Worm (Caenorhabditis elegans) whole organism, young adult: Measurements from ENCODE around the gene pcrg-1.

ENCODE experiments used
- B0261.1 ChIP-seq: sonication (generic microtip); optimal IDR thresholded peaks from 2 replicates; lab custom pipeline; 2016; ENCODE audit warnings: mild to moderate bottlenecking, missing genetic modification characterization, moderate library complexity, missing compliant biosample characterization
- C06A6.2 ChIP-seq: fragments of 200-800 bp; sonication (Bioruptor generic); conservative IDR thresholded peaks from 2 replicates; pipeline ENCODE4 v1.3.6; 2022; ENCODE audit warnings: missing genetic modification characterization, missing compliant biosample characterization
- F37B4.10 ChIP-seq: fragments of 200-800 bp; sonication (Bioruptor generic); IDR thresholded peaks from 2 replicates; pipeline ENCODE4 v1.3.6; 2022; ENCODE audit warnings: missing genetic modification characterization, missing compliant biosample characterization
- F39B2.1 ChIP-seq: fragments of 200-800 bp; sonication (Bioruptor generic); IDR thresholded peaks from 2 replicates; pipeline ENCODE4 v1.3.6; 2022; ENCODE audit warnings: missing genetic modification reagents, missing genetic modification characterization, missing compliant biosample characterization
- F49E8.2 ChIP-seq: sonication (generic microtip); optimal IDR thresholded peaks from 3 replicates; lab custom pipeline; 2017; ENCODE audit warnings: missing genetic modification characterization, mild to moderate bottlenecking, missing compliant biosample characterization, antibody characterized with exemption, moderate library complexity; ENCODE audit not compliant: insufficient read depth
- F57A8.1 ChIP-seq: fragments of 200-800 bp; sonication (Bioruptor generic); optimal IDR thresholded peaks from 2 replicates; lab custom pipeline; 2018; ENCODE audit warnings: mild to moderate bottlenecking, missing genetic modification characterization, moderate library complexity, missing compliant biosample characterization
- Y53G8AR.9 ChIP-seq: fragments of 200-800 bp; sonication (Bioruptor generic); conservative IDR thresholded peaks from 2 replicates; pipeline ENCODE4 v1.3.6; 2022; ENCODE audit warnings: missing genetic modification reagents, missing genetic modification characterization, missing compliant biosample characterization
- Y67H2A.10 ChIP-seq: fragments of 200-800 bp; sonication (Bioruptor generic); conservative IDR thresholded peaks from 2 replicates; pipeline ENCODE4 v1.3.6; 2022; ENCODE audit warnings: missing genetic modification reagents, missing genetic modification characterization, missing compliant biosample characterization
- Y79H2A.3 ChIP-seq: fragments of 200-800 bp; sonication (Bioruptor generic); conservative IDR thresholded peaks from 2 replicates; pipeline ENCODE4 v1.3.6; 2022; ENCODE audit warnings: missing genetic modification reagents, missing genetic modification characterization, missing compliant biosample characterization
- ZK185.1 ChIP-seq: sonication (generic microtip); optimal IDR thresholded peaks from 2 replicates; lab custom pipeline; 2016; ENCODE audit warnings: mild to moderate bottlenecking, missing genetic modification characterization, missing compliant biosample characterization; ENCODE audit not compliant: poor library complexity, severe bottlenecking
- akir-1 ChIP-seq: fragments of 200-800 bp; sonication (Bioruptor generic); optimal IDR thresholded peaks from 2 replicates; lab custom pipeline; 2018; ENCODE audit warnings: mild to moderate bottlenecking, missing genetic modification characterization, moderate library complexity, missing compliant biosample characterization
- ama-1 ChIP-seq, 3 experiments: fragments of 150-350 bp in 1 of 3; sonication (generic microtip) in 2 of 3; optimal IDR thresholded peaks; 2 replicates each; lab custom pipeline; 2014 to 2018; ENCODE audit warnings: missing biosample characterization in 2 of 3, missing genetic modification characterization in 2 of 3, missing genetic modification reagents in 2 of 3
- athp-1 ChIP-seq: sonication (generic microtip); optimal IDR thresholded peaks from 2 replicates; lab custom pipeline; 2017; ENCODE audit warnings: mild to moderate bottlenecking, missing genetic modification characterization, missing compliant biosample characterization
- attf-3 ChIP-seq: fragments of 200-800 bp; sonication (Bioruptor generic); conservative IDR thresholded peaks from 2 replicates; pipeline ENCODE4 v1.3.6; 2022; ENCODE audit warnings: missing genetic modification reagents, missing genetic modification characterization, missing compliant biosample characterization
- attf-5 ChIP-seq: fragments of 200-800 bp; sonication (Bioruptor generic); optimal IDR thresholded peaks from 2 replicates; lab custom pipeline; 2018; ENCODE audit warnings: mild to moderate bottlenecking, missing genetic modification characterization, missing compliant biosample characterization
- cebp-1 ChIP-seq, 2 experiments: fragments of 200-800 bp in 1 of 2; sonication (Bioruptor generic) in 1 of 2; sonication (generic microtip) in 1 of 2; IDR thresholded peaks in 1 of 2; optimal IDR thresholded peaks in 1 of 2; 2 replicates each; pipeline versions ENCODE4 v1.3.6 to Lab custom; 2017 to 2022; ENCODE audit warnings: missing compliant biosample characterization in 2 of 2, missing genetic modification characterization in 2 of 2, mild to moderate bottlenecking in 1 of 2, missing genetic modification reagents in 1 of 2, moderate library complexity in 1 of 2
- cebp-2 ChIP-seq: fragments of 200-800 bp; sonication (Bioruptor generic); IDR thresholded peaks from 2 replicates; pipeline ENCODE4 v1.3.6; 2022; ENCODE audit warnings: missing genetic modification characterization, missing compliant biosample characterization
- ceh-100 ChIP-seq: fragments of 200-800 bp; sonication (Bioruptor generic); IDR thresholded peaks from 2 replicates; pipeline ENCODE4 v1.3.6; 2022; ENCODE audit warnings: missing genetic modification reagents, missing genetic modification characterization, missing compliant biosample characterization
- ceh-27 ChIP-seq: fragments of 200-800 bp; sonication (Bioruptor generic); optimal IDR thresholded peaks from 2 replicates; lab custom pipeline; 2018; ENCODE audit warnings: mild to moderate bottlenecking, missing genetic modification characterization, moderate library complexity, missing compliant biosample characterization
- chd-7 ChIP-seq: sonication (generic microtip); optimal IDR thresholded peaks from 2 replicates; lab custom pipeline; 2016; ENCODE audit warnings: mild to moderate bottlenecking, missing genetic modification characterization, moderate library complexity, missing compliant biosample characterization
- dox-1 ChIP-seq: fragments of 200-800 bp; sonication (Bioruptor generic); IDR thresholded peaks from 2 replicates; pipeline ENCODE4 v1.3.6; 2022; ENCODE audit warnings: missing genetic modification reagents, missing genetic modification characterization, missing compliant biosample characterization
- egl-44 ChIP-seq: fragments of 200-800 bp; sonication (Bioruptor generic); IDR thresholded peaks from 2 replicates; pipeline ENCODE4 v1.3.6; 2022; ENCODE audit warnings: missing genetic modification reagents, missing genetic modification characterization, missing compliant biosample characterization
- him-1 ChIP-seq: sonication (generic microtip); optimal IDR thresholded peaks from 2 replicates; lab custom pipeline; 2016; ENCODE audit warnings: missing genotype, missing genetic modification reagents, missing genetic modification characterization, missing compliant biosample characterization
- hlh-12 ChIP-seq: sonication (generic microtip); optimal IDR thresholded peaks from 2 replicates; lab custom pipeline; 2016; ENCODE audit warnings: missing genetic modification characterization, missing compliant biosample characterization
- hmg-1.2 ChIP-seq: fragments of 200-800 bp; sonication (Bioruptor generic); IDR thresholded peaks from 2 replicates; pipeline ENCODE4 v1.3.6; 2022; ENCODE audit warnings: missing genetic modification reagents, missing genetic modification characterization, missing compliant biosample characterization
- hmg-20 ChIP-seq: fragments of 200-800 bp; sonication (Bioruptor generic); IDR thresholded peaks from 2 replicates; pipeline ENCODE4 v1.3.6; 2022; ENCODE audit warnings: missing genetic modification reagents, missing genetic modification characterization, missing compliant biosample characterization
- hrde-1 ChIP-seq: sonication (generic microtip); optimal IDR thresholded peaks from 2 replicates; lab custom pipeline; 2016; ENCODE audit warnings: missing genetic modification characterization, mild to moderate bottlenecking, missing compliant biosample characterization, moderate library complexity, missing genotype, missing genetic modification reagents, borderline replicate concordance
- hsf-1 ChIP-seq: fragments of 200-800 bp; sonication (Bioruptor generic); IDR thresholded peaks from 2 replicates; pipeline ENCODE4 v1.3.6; 2022; ENCODE audit warnings: missing genetic modification reagents, missing genetic modification characterization, missing compliant biosample characterization
- mel-28 ChIP-seq: sonication (generic microtip); optimal IDR thresholded peaks from 2 replicates; lab custom pipeline; 2016; ENCODE audit warnings: borderline replicate concordance, mild to moderate bottlenecking, missing genetic modification characterization, missing compliant biosample characterization
- mes-4 ChIP-seq: sonication (generic microtip); optimal IDR thresholded peaks from 2 replicates; lab custom pipeline; 2016; ENCODE audit warnings: missing genotype, missing genetic modification characterization, missing compliant biosample characterization
- nfya-1 ChIP-seq: sonication (generic microtip); optimal IDR thresholded peaks from 2 replicates; lab custom pipeline; 2017; ENCODE audit warnings: antibody characterized with exemption, missing compliant biosample characterization, missing genetic modification characterization, borderline replicate concordance; ENCODE audit not compliant: insufficient read depth
- nfya-2 ChIP-seq: fragments of 200-800 bp; sonication (Bioruptor generic); IDR thresholded peaks from 2 replicates; pipeline ENCODE4 v1.3.6; 2022; ENCODE audit warnings: missing genetic modification reagents, missing genetic modification characterization, missing compliant biosample characterization
- nhr-120 ChIP-seq: fragments of 200-800 bp; sonication (Bioruptor generic); IDR thresholded peaks from 2 replicates; pipeline ENCODE4 v1.3.6; 2022; ENCODE audit warnings: missing genetic modification characterization, missing compliant biosample characterization
- nhr-179 ChIP-seq: sonication (generic microtip); optimal IDR thresholded peaks from 2 replicates; lab custom pipeline; 2016; ENCODE audit warnings: mild to moderate bottlenecking, missing genetic modification characterization, missing compliant biosample characterization
- nhr-80 ChIP-seq: sonication (generic microtip); optimal IDR thresholded peaks from 2 replicates; lab custom pipeline; 2016; ENCODE audit warnings: missing genetic modification characterization, missing compliant biosample characterization
- nhr-90 ChIP-seq: sonication (generic microtip); optimal IDR thresholded peaks from 2 replicates; lab custom pipeline; 2016; ENCODE audit warnings: missing genotype, mild to moderate bottlenecking, missing genetic modification characterization, missing compliant biosample characterization
- pha-4 ChIP-seq: fragments of 150-350 bp; sonication (generic microtip); optimal IDR thresholded peaks from 2 replicates; lab custom pipeline; 2014; ENCODE audit warnings: missing biosample characterization, missing genetic modification reagents, missing genetic modification characterization
- rcor-1 ChIP-seq: fragments of 200-800 bp; sonication (Bioruptor generic); IDR thresholded peaks from 2 replicates; pipeline ENCODE4 v1.3.6; 2022; ENCODE audit warnings: missing genetic modification reagents, missing genetic modification characterization, missing compliant biosample characterization
- rec-8 ChIP-seq, 2 experiments: sonication (generic microtip); optimal IDR thresholded peaks; 2 replicates each; lab custom pipeline; 2016; ENCODE audit warnings: mild to moderate bottlenecking in 2 of 2, missing genetic modification characterization in 2 of 2, missing genetic modification reagents in 2 of 2, missing genotype in 2 of 2, missing biosample characterization in 1 of 2, missing compliant biosample characterization in 1 of 2, moderate library complexity in 1 of 2
- repo-1 ChIP-seq: sonication (generic microtip); optimal IDR thresholded peaks from 2 replicates; lab custom pipeline; 2017; ENCODE audit warnings: mild to moderate bottlenecking, missing genetic modification characterization, missing compliant biosample characterization
- sdz-38 ChIP-seq: sonication (generic microtip); optimal IDR thresholded peaks from 2 replicates; lab custom pipeline; 2016; ENCODE audit warnings: missing genotype, missing genetic modification characterization, missing compliant biosample characterization
- sptf-2 ChIP-seq: fragments of 200-800 bp; sonication (Bioruptor generic); optimal IDR thresholded peaks from 2 replicates; lab custom pipeline; 2018; ENCODE audit warnings: mild to moderate bottlenecking, missing genetic modification characterization, missing compliant biosample characterization
- tbp1 ChIP-seq: fragments of 200-800 bp; sonication (Bioruptor generic); optimal IDR thresholded peaks from 2 replicates; lab custom pipeline; 2018; ENCODE audit warnings: mild to moderate bottlenecking, missing genetic modification characterization, missing compliant biosample characterization
- tbx-9 ChIP-seq: sonication (generic microtip); optimal IDR thresholded peaks from 2 replicates; lab custom pipeline; 2016; ENCODE audit warnings: borderline replicate concordance, missing genetic modification characterization, inconsistent platforms, missing compliant biosample characterization
- xnd-1 ChIP-seq: sonication (generic microtip); optimal IDR thresholded peaks from 2 replicates; lab custom pipeline; 2016; ENCODE audit warnings: missing genotype, missing genetic modification reagents, missing genetic modification characterization, missing compliant biosample characterization
- ztf-18 ChIP-seq: sonication (generic microtip); optimal IDR thresholded peaks from 2 replicates; lab custom pipeline; 2016; ENCODE audit warnings: missing genotype, mild to moderate bottlenecking, missing genetic modification characterization, missing compliant biosample characterization

Gene pcrg-1

ce11 chrII:7151969-7152631, 48.2 kb upstream of the pcrg-1 start, which contains the start of gene fust-1 (continued):
- TF ChIP-seq ama-1 (optimal IDR thresholded peaks at IDR 0.05; lab: Kevin White, UChicago) (no peak), ama-1 (GFP tag; optimal IDR thresholded peaks at IDR 0.05; lab: Kevin White, UChicago) (peak in 1 of 2 experiments; percentile 15), ceh-27 (GFP tag; lab: Kevin White, UChicago) (peak; percentile 90), nhr-80 (tag; lab: Kevin White, UChicago) (peak; percentile 70), nhr-90 (tag; lab: Kevin White, UChicago) (peak; percentile 22), hmg-20 (GFP tag; lab: Robert Waterston, UW) (peak; percentile 92), attf-3 (GFP tag; lab: Robert Waterston, UW) (peak; percentile 86), nfya-1 (tag; lab: Kevin White, UChicago) (no peak), akir-1 (GFP tag; lab: Kevin White, UChicago) (no peak), ztf-18 (tag; lab: Kevin White, UChicago) (peak; percentile 100), hrde-1 (tag; lab: Kevin White, UChicago) (peak; percentile 74), cebp-1 (GFP tag; IDR thresholded peaks at IDR 0.05; lab: Robert Waterston, UW) (peak; percentile 29; the same call in 1 of the 2 replicates), cebp-1 (tag; optimal IDR thresholded peaks at IDR 0.05; lab: Kevin White, UChicago) (peak; percentile 93), B0261.1 (tag; lab: Kevin White, UChicago) (peak; percentile 27), sptf-2 (GFP tag; lab: Kevin White, UChicago) (no peak), him-1 (peak; percentile 75), rec-8 (tag; optimal IDR thresholded peaks at IDR 0.05; lab: Kevin White, UChicago) (peak in 1 of 2 experiments; percentile 10), hsf-1 (GFP tag; lab: Robert Waterston, UW) (peak; percentile 88), cebp-2 (GFP tag; lab: Robert Waterston, UW) (0 out of 2 replicates have a peak, but pooled peaks have one; percentile 60), C06A6.2 (GFP tag; lab: Robert Waterston, UW) (peak; percentile 88), ZK185.1 (tag; lab: Kevin White, UChicago) (peak; percentile 94), hmg-1.2 (GFP tag; lab: Robert Waterston, UW) (peak; percentile 97), F49E8.2 (peak; percentile 83), Y79H2A.3 (GFP tag; lab: Robert Waterston, UW) (no peak), nhr-120 (GFP tag; lab: Robert Waterston, UW) (no peak), xnd-1 (tag; lab: Kevin White, UChicago) (peak; percentile 82), nhr-179 (tag; lab: Kevin White, UChicago) (no peak), F39B2.1 (GFP tag; lab: Robert Waterston, UW) (peak; percentile 82; the same call in 1 of the 2 replicates), mel-28 (tag; lab: Kevin White, UChicago) (no peak), F37B4.10 (GFP tag; lab: Robert Waterston, UW) (no peak), athp-1 (peak; percentile 93), hlh-12 (tag; lab: Kevin White, UChicago) (no peak), Y53G8AR.9 (GFP tag; lab: Robert Waterston, UW) (peak; percentile 98), mes-4 (tag; lab: Kevin White, UChicago) (peak; percentile 22), tbx-9 (tag; lab: Kevin White, UChicago) (no peak), F57A8.1 (GFP tag; lab: Kevin White, UChicago) (no peak), tbp1 (GFP tag; lab: Kevin White, UChicago) (peak; percentile 75), chd-7 (tag; lab: Kevin White, UChicago) (peak; percentile 80), nfya-2 (GFP tag; lab: Robert Waterston, UW) (no peak), repo-1 (tag; lab: Kevin White, UChicago) (peak; percentile 94), Y67H2A.10 (GFP tag; lab: Robert Waterston, UW) (no peak), dox-1 (GFP tag; lab: Robert Waterston, UW) (peak; percentile 98), sdz-38 (no peak), pha-4 (peak; percentile 47), attf-5 (peak; percentile 99), egl-44 (peak; percentile 75; the same call in 1 of the 2 replicates), ceh-100 (GFP tag; lab: Robert Waterston, UW) (peak; percentile 88), rcor-1 (peak; percentile 95)
